Fruit fly (Drosophila melanogaster) whole organism, embryonic: Measurements from ENCODE around the gene lwr.

ENCODE experiments used
- Abd-B ChIP-seq: fragments of 200-800 bp; sonication (Bioruptor generic); optimal IDR thresholded peaks from 2 replicates; lab custom pipeline; 2018; ENCODE audit warnings: missing biosample characterization, mild to moderate bottlenecking, missing genetic modification characterization, moderate library complexity
- Blimp-1 ChIP-seq: fragments of 200-800 bp; sonication (Bioruptor generic); optimal IDR thresholded peaks from 3 replicates; lab custom pipeline; 2018; ENCODE audit warnings: missing biosample characterization, missing genetic modification characterization, mild to moderate bottlenecking, moderate library complexity, missing genetic modification reagents
- CG10274 ChIP-seq: fragments of 200-800 bp; sonication (Bioruptor generic); optimal IDR thresholded peaks from 3 replicates; lab custom pipeline; 2017; ENCODE audit warnings: missing biosample characterization, mild to moderate bottlenecking, missing genetic modification characterization
- CG10321 ChIP-seq: fragments of 200-800 bp; sonication (Bioruptor generic); IDR thresholded peaks from 2 replicates; pipeline ENCODE4 v1.3.6; 2022; ENCODE audit warnings: missing biosample characterization, missing genetic modification characterization
- CG10366 ChIP-seq: fragments of 200-800 bp; sonication (Bioruptor generic); IDR thresholded peaks from 2 replicates; pipeline ENCODE4 v1.3.6; 2022; ENCODE audit warnings: missing biosample characterization, missing genetic modification characterization
- CG11398 ChIP-seq: fragments of 200-800 bp; sonication (Bioruptor generic); optimal IDR thresholded peaks from 2 replicates; lab custom pipeline; 2016; ENCODE audit warnings: missing biosample characterization, missing genetic modification characterization
- CG12391 ChIP-seq: fragments of 200-800 bp; sonication (Bioruptor generic); optimal IDR thresholded peaks from 3 replicates; lab custom pipeline; 2018; ENCODE audit warnings: missing biosample characterization, mild to moderate bottlenecking, missing genetic modification characterization, moderate library complexity
- CG13624 ChIP-seq: fragments of 200-800 bp; sonication (Bioruptor generic); optimal IDR thresholded peaks from 2 replicates; lab custom pipeline; 2016; ENCODE audit warnings: missing biosample characterization, missing genetic modification characterization
- CG14441 ChIP-seq: fragments of 200-800 bp; sonication (Bioruptor generic); IDR thresholded peaks from 2 replicates; pipeline ENCODE4 v1.3.6; 2022; ENCODE audit warnings: missing biosample characterization, missing genetic modification characterization
- CG15073 ChIP-seq: fragments of 200-800 bp; sonication (Bioruptor generic); optimal IDR thresholded peaks from 2 replicates; lab custom pipeline; 2016; ENCODE audit warnings: missing biosample characterization, missing genetic modification characterization
- CG17186 ChIP-seq: fragments of 200-800 bp; sonication (Bioruptor generic); optimal IDR thresholded peaks from 3 replicates; lab custom pipeline; 2017; ENCODE audit warnings: missing biosample characterization, missing genetic modification reagents, missing genetic modification characterization
- CG17612 ChIP-seq: fragments of 200-800 bp; sonication (Bioruptor generic); IDR thresholded peaks from 2 replicates; pipeline ENCODE4 v1.3.6; 2022; ENCODE audit warnings: missing biosample characterization, missing genetic modification characterization
- CG2678 ChIP-seq: fragments of 200-800 bp; sonication (Bioruptor generic); optimal IDR thresholded peaks from 3 replicates; lab custom pipeline; 2019; ENCODE audit warnings: missing biosample characterization, mild to moderate bottlenecking, missing genetic modification characterization, moderate library complexity
- CG32772 ChIP-seq: fragments of 200-800 bp; sonication (Bioruptor generic); IDR thresholded peaks from 2 replicates; pipeline ENCODE4 v1.3.6; 2022; ENCODE audit warnings: missing biosample characterization, missing genetic modification characterization
- CG3407 ChIP-seq: fragments of 200-800 bp; sonication (Bioruptor generic); optimal IDR thresholded peaks from 2 replicates; lab custom pipeline; 2018; ENCODE audit warnings: missing biosample characterization, mild to moderate bottlenecking, missing genetic modification characterization
- CG34422 ChIP-seq: fragments of 200-800 bp; sonication (Bioruptor generic); IDR thresholded peaks from 3 replicates; pipeline ENCODE4 v1.3.6; 2022; ENCODE audit warnings: missing biosample characterization, missing genetic modification characterization
- CG7745 ChIP-seq: fragments of 200-800 bp; sonication (Bioruptor generic); optimal IDR thresholded peaks from 2 replicates; lab custom pipeline; 2018; ENCODE audit warnings: missing biosample characterization, mild to moderate bottlenecking, missing genetic modification characterization, moderate library complexity
- CG9817 ChIP-seq: fragments of 200-800 bp; sonication (Bioruptor generic); optimal IDR thresholded peaks from 2 replicates; lab custom pipeline; 2018; ENCODE audit warnings: missing biosample characterization, mild to moderate bottlenecking, missing genetic modification characterization, moderate library complexity
- CG9876 ChIP-seq: fragments of 200-800 bp; sonication (Bioruptor generic); optimal IDR thresholded peaks from 2 replicates; lab custom pipeline; 2016; ENCODE audit warnings: missing biosample characterization, missing genetic modification characterization
- HLH3B ChIP-seq: fragments of 200-800 bp; sonication (Bioruptor generic); IDR thresholded peaks from 2 replicates; pipeline ENCODE4 v1.3.6; 2022; ENCODE audit warnings: missing biosample characterization, missing genetic modification characterization
- Hmr ChIP-seq: fragments of 200-800 bp; sonication (Bioruptor generic); optimal IDR thresholded peaks from 3 replicates; lab custom pipeline; 2017; ENCODE audit warnings: mild to moderate bottlenecking, missing biosample characterization, missing genetic modification reagents, missing genetic modification characterization
- Hsf ChIP-seq: fragments of 200-800 bp; sonication (Bioruptor generic); optimal IDR thresholded peaks from 3 replicates; lab custom pipeline; 2016; ENCODE audit warnings: missing biosample characterization, missing genetic modification characterization
- Lpt ChIP-seq: fragments of >200 bp; optimal IDR thresholded peaks from 2 replicates; lab custom pipeline; 2018; ENCODE audit warnings: missing biosample characterization, missing genetic modification characterization
- Med ChIP-seq: fragments of 200-800 bp; sonication (Bioruptor generic); peaks from one replicate; lab custom pipeline; 2016; ENCODE audit warnings: missing biosample characterization, missing genetic modification characterization, mild to moderate bottlenecking, inconsistent platforms, moderate library complexity
- Mes4 ChIP-seq: fragments of 200-800 bp; sonication (Bioruptor generic); optimal IDR thresholded peaks from 2 replicates; lab custom pipeline; 2016; ENCODE audit warnings: missing biosample characterization, missing genetic modification characterization
- Myb ChIP-seq: fragments of 200-800 bp; sonication (Bioruptor generic); optimal IDR thresholded peaks from 2 replicates; lab custom pipeline; 2016; ENCODE audit warnings: missing biosample characterization, missing genetic modification characterization
- Nf-YC ChIP-seq: fragments of 200-800 bp; optimal IDR thresholded peaks from 3 replicates; lab custom pipeline; 2019; ENCODE audit warnings: missing biosample characterization, mild to moderate bottlenecking, missing genetic modification characterization, moderate library complexity
- Poxn ChIP-seq: fragments of 200-800 bp; sonication (Bioruptor generic); IDR thresholded peaks from 2 replicates; pipeline ENCODE4 v1.3.6; 2022; ENCODE audit warnings: missing biosample characterization, missing genetic modification characterization
- Ravus ChIP-seq: fragments of 200-800 bp; sonication (Bioruptor generic); IDR thresholded peaks from 2 replicates; pipeline ENCODE4 v1.3.6; 2022; ENCODE audit warnings: missing biosample characterization, missing genetic modification characterization
- Rx ChIP-seq: fragments of 200-800 bp; sonication (Bioruptor generic); IDR thresholded peaks from 2 replicates; pipeline ENCODE4 v1.3.6; 2022; ENCODE audit warnings: missing biosample characterization, missing genetic modification characterization
- Spps ChIP-seq: fragments of 200-800 bp; sonication (Bioruptor generic); optimal IDR thresholded peaks from 2 replicates; lab custom pipeline; 2018; ENCODE audit warnings: missing biosample characterization, mild to moderate bottlenecking, missing genetic modification characterization
- cad ChIP-seq: fragments of >200 bp; optimal IDR thresholded peaks from 2 replicates; lab custom pipeline; 2017; ENCODE audit warnings: missing biosample characterization, missing genetic modification characterization
- chif ChIP-seq, 2 experiments: fragments of 200-800 bp; sonication (Bioruptor generic); optimal IDR thresholded peaks; 3 replicates each; lab custom pipeline; 2016; ENCODE audit warnings: missing biosample characterization in 2 of 2, missing genetic modification characterization in 2 of 2
- corto ChIP-seq: fragments of 200-800 bp; sonication (Bioruptor generic); optimal IDR thresholded peaks from 2 replicates; lab custom pipeline; 2016; ENCODE audit warnings: missing biosample characterization, mild to moderate bottlenecking, missing genetic modification characterization, moderate library complexity
- crp ChIP-seq, 2 experiments: fragments of 200-800 bp; sonication (Bioruptor generic); optimal IDR thresholded peaks; 2 replicates in 1 of 2; 3 replicates in 1 of 2; lab custom pipeline; 2017; ENCODE audit warnings: missing biosample characterization in 2 of 2, missing genetic modification characterization in 2 of 2, mild to moderate bottlenecking in 1 of 2, moderate library complexity in 1 of 2
- dmrt11E ChIP-seq: fragments of 200-800 bp; sonication (Bioruptor generic); optimal IDR thresholded peaks from 3 replicates; lab custom pipeline; 2018; ENCODE audit warnings: missing biosample characterization, mild to moderate bottlenecking, missing genetic modification characterization, moderate library complexity
- dpn ChIP-seq, 2 experiments: fragments of 200-800 bp; sonication (Bioruptor generic); optimal IDR thresholded peaks; 3 replicates each; lab custom pipeline; 2016; ENCODE audit warnings: missing biosample characterization in 2 of 2, missing genetic modification characterization in 2 of 2
- emc ChIP-seq: fragments of 200-800 bp; sonication (Bioruptor generic); optimal IDR thresholded peaks from 2 replicates; lab custom pipeline; 2016; ENCODE audit warnings: missing biosample characterization, missing genetic modification characterization
- exex ChIP-seq: fragments of 200-800 bp; sonication (Bioruptor generic); optimal IDR thresholded peaks from 4 replicates; lab custom pipeline; 2018; ENCODE audit warnings: missing biosample characterization, mild to moderate bottlenecking, missing genetic modification characterization, moderate library complexity
- fd96Cb ChIP-seq: fragments of 200-800 bp; sonication (Bioruptor generic); optimal IDR thresholded peaks from 2 replicates; lab custom pipeline; 2018; ENCODE audit warnings: missing biosample characterization, mild to moderate bottlenecking, missing genetic modification characterization, moderate library complexity
- gcm2 ChIP-seq: fragments of 200-800 bp; sonication (Bioruptor generic); optimal IDR thresholded peaks from 2 replicates; lab custom pipeline; 2016; ENCODE audit warnings: missing biosample characterization, missing genetic modification characterization
- grn ChIP-seq: fragments of 200-800 bp; sonication (Bioruptor generic); optimal IDR thresholded peaks from 3 replicates; lab custom pipeline; 2017; ENCODE audit warnings: missing biosample characterization, missing genetic modification characterization
- kni ChIP-seq: fragments of 200-800 bp; sonication (Bioruptor generic); optimal IDR thresholded peaks from 3 replicates; lab custom pipeline; 2017; ENCODE audit warnings: mild to moderate bottlenecking, missing biosample characterization, missing genetic modification reagents, missing genetic modification characterization
- row ChIP-seq: fragments of 200-800 bp; sonication (Bioruptor generic); IDR thresholded peaks from 3 replicates; pipeline ENCODE4 v1.3.6; 2022; ENCODE audit warnings: missing biosample characterization, missing genetic modification characterization
- sens ChIP-seq: fragments of 200-800 bp; sonication (Bioruptor generic); peaks from one replicate; lab custom pipeline; 2016; ENCODE audit warnings: missing biosample characterization, missing genetic modification characterization
- sisA ChIP-seq: fragments of 200-800 bp; sonication (Bioruptor generic); IDR thresholded peaks from 2 replicates; pipeline ENCODE4 v1.3.6; 2022; ENCODE audit warnings: missing biosample characterization, missing genetic modification characterization
- slbo ChIP-seq: fragments of 200-800 bp; sonication (Bioruptor generic); IDR thresholded peaks from 2 replicates; pipeline ENCODE4 v1.3.6; 2022; ENCODE audit warnings: missing biosample characterization, missing genetic modification characterization
- tap ChIP-seq: fragments of 200-800 bp; optimal IDR thresholded peaks from 3 replicates; lab custom pipeline; 2019; ENCODE audit warnings: missing biosample characterization, mild to moderate bottlenecking, missing genetic modification characterization, moderate library complexity
- trh ChIP-seq: fragments of 200-800 bp; sonication (Bioruptor generic); optimal IDR thresholded peaks from 2 replicates; lab custom pipeline; 2016; ENCODE audit warnings: missing biosample characterization, missing genetic modification characterization
- unpg ChIP-seq: fragments of 200-800 bp; sonication (Bioruptor generic); optimal IDR thresholded peaks from 3 replicates; lab custom pipeline; 2018; ENCODE audit warnings: missing biosample characterization, mild to moderate bottlenecking, missing genetic modification characterization, moderate library complexity
- zen2 ChIP-seq: fragments of 200-800 bp; sonication (Bioruptor generic); IDR thresholded peaks from 3 replicates; pipeline ENCODE4 v1.3.6; 2022; ENCODE audit warnings: missing biosample characterization, missing genetic modification characterization; ENCODE audit not compliant: partially characterized antibody
- zf30C ChIP-seq: fragments of 200-800 bp; sonication (Bioruptor generic); optimal IDR thresholded peaks from 3 replicates; lab custom pipeline; 2018; ENCODE audit warnings: missing biosample characterization, mild to moderate bottlenecking, missing genetic modification characterization

The lwr gene

DNA sequence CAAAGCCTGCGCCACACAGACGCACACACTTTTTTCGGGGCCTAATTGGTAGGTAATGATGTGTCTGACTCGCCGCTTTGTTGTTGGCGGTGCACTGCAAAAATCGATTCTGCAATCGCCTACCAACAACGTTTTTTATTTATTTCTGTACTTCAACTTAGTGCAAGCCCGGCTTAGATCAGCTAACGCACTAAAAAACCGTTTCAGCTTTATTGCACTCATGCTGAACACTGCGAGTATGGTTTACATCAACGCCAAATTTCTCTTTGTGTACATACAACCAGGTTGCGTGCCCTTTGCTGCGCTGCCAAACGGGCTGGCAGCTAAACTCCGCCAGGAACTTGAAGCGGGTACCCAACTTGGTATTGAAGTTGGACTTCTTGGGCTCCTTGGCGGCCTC is 12.1 kb downstream of the lwr start (continued):
- TF ChIP-seq CG12391 (tag; lab: Kevin White, UChicago) (peak; percentile 12), dpn (GFP tag; optimal IDR thresholded peaks at IDR 0.05; lab: Kevin White, UChicago) (peak; percentile 15 to 18), CG15073 (no peak), CG10274 (GFP tag; lab: Kevin White, UChicago) (no peak), CG9817 (tag; lab: Kevin White, UChicago) (no peak), tap (tag; lab: Kevin White, UChicago) (no peak), CG3407 (GFP tag; lab: Kevin White, UChicago) (no peak), CG2678 (tag; lab: Kevin White, UChicago) (no peak), sisA (GFP tag; lab: Robert Waterston, UW) (peak; percentile 42), CG32772 (GFP tag; lab: Robert Waterston, UW) (0 out of 2 replicates have a peak, but pooled peaks have one; percentile 8), row (GFP tag; lab: Robert Waterston, UW) (peak; percentile 48; the same call in 2 of the 3 replicates), cad (GFP tag; lab: Kevin White, UChicago) (no peak), Lpt (GFP tag; lab: Kevin White, UChicago) (no peak), unpg (peak; percentile 17), gcm2 (no peak), Spps (tag; lab: Kevin White, UChicago) (no peak), CG17612 (no peak), grn (GFP tag; lab: Kevin White, UChicago) (no peak), exex (tag; lab: Kevin White, UChicago) (no peak), fd96Cb (tag; lab: Kevin White, UChicago) (peak; percentile 18), Myb (no peak), CG10321 (no peak), CG17186 (GFP tag; lab: Kevin White, UChicago) (no peak), Blimp-1 (GFP tag; lab: Kevin White, UChicago) (no peak), Nf-YC (no peak), CG7745 (no peak), Poxn (GFP tag; lab: Robert Waterston, UW) (no peak), CG10366 (GFP tag; lab: Robert Waterston, UW) (no peak), zen2 (GFP tag; lab: Robert Waterston, UW) (no peak), sens (GFP tag; lab: Kevin White, UChicago) (peak; percentile 80), kni (GFP tag; lab: Kevin White, UChicago) (no peak), CG14441 (no peak), Hmr (peak; percentile 2), slbo (GFP tag; lab: Robert Waterston, UW) (peak; percentile 44; the same call in 1 of the 2 replicates), crp (GFP tag; optimal IDR thresholded peaks at IDR 0.05; lab: Kevin White, UChicago) (no peak), CG11398 (no peak), corto (GFP tag; lab: Kevin White, UChicago) (peak; percentile 84), Ravus (GFP tag; lab: Robert Waterston, UW) (no peak), Mes4 (GFP tag; lab: Kevin White, UChicago) (peak; percentile 46), dmrt11E (no peak), Rx (GFP tag; lab: Robert Waterston, UW) (no peak), chif (GFP tag; optimal IDR thresholded peaks at IDR 0.05; lab: Kevin White, UChicago) (peak; percentile 32 to 37), CG9876 (GFP tag; lab: Kevin White, UChicago) (peak; percentile 18), CG13624 (GFP tag; lab: Kevin White, UChicago) (no peak), Abd-B (GFP tag; lab: Kevin White, UChicago) (no peak), zf30C (no peak), HLH3B (GFP tag; lab: Robert Waterston, UW) (0 out of 2 replicates have a peak, but pooled peaks have one; percentile 4), emc (GFP tag; lab: Kevin White, UChicago) (no peak), trh (GFP tag; lab: Kevin White, UChicago) (no peak), Hsf (GFP tag; lab: Kevin White, UChicago) (peak; percentile 28), Med (GFP tag; lab: Kevin White, UChicago) (peak; percentile 73), CG34422 (GFP tag; lab: Robert Waterston, UW) (peak; percentile 28; the same call in 1 of the 3 replicates)
